Worm (Caenorhabditis elegans) whole organism, midembryonic: Measurements from ENCODE around the gene arle-14.

ENCODE experiments used
- T22C8.4 ChIP-seq: fragments of 200-800 bp; sonication (Bioruptor generic); IDR thresholded peaks from 2 replicates; pipeline ENCODE4 v1.3.6; 2022; ENCODE audit warnings: missing genetic modification characterization, missing compliant biosample characterization
- cog-1 ChIP-seq: sonication (generic microtip); optimal IDR thresholded peaks from 2 replicates; lab custom pipeline; 2016; ENCODE audit warnings: missing genetic modification characterization, missing compliant biosample characterization
- flt-1 ChIP-seq: fragments of 200-800 bp; sonication (Bioruptor generic); IDR thresholded peaks from 2 replicates; pipeline ENCODE4 v1.3.6; 2022; ENCODE audit warnings: missing genetic modification characterization, missing compliant biosample characterization
- med-1 ChIP-seq: sonication (generic microtip); optimal IDR thresholded peaks from 2 replicates; lab custom pipeline; 2017; ENCODE audit warnings: missing genetic modification characterization, mild to moderate bottlenecking, missing compliant biosample characterization, antibody characterized with exemption, missing genetic modification reagents; ENCODE audit not compliant: insufficient read depth
- tab-1 ChIP-seq: fragments of 200-800 bp; sonication (Bioruptor generic); IDR thresholded peaks from 2 replicates; pipeline ENCODE4 v1.3.6; 2022; ENCODE audit warnings: missing genetic modification characterization, missing compliant biosample characterization
- ztf-23 ChIP-seq: fragments of 200-800 bp; sonication (Bioruptor generic); IDR thresholded peaks from 2 replicates; pipeline ENCODE4 v1.3.6; 2022; ENCODE audit warnings: missing genetic modification reagents, missing genetic modification characterization, missing compliant biosample characterization

DNA sequence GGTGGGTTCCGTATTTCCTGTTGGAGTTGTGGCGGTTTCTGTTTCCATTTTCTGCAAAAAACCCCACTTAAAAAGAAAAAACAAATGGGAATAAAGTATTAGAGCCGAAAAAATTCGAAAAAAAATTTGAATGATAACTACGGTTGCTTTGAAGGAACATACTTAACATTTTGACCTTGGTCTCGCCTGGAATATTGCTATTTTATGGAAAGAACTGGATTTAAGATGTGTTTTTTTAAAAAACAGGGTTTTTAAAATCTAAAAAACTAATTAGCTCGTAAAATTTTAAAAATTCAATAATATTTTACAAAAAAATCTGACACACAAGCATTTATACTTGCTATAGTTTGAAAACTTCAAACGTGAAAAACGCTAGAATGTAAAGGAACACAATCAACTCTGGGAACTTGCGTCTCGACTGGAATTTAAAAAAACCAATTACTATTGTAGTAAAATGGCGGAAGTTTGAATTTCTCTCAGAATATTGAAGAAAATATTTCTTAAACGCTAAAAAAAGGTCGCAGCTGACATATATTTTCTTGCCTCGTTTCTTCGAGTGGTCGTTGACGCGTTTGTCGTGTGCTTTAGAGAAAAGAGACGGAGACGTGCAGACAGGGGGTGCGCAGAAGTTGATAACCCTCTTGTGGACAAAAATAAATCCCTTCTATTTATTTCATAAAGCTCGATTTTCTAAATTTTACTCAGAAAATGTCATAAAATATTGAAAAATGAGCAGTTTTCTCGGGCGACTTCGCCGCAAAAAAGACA, 5.4 kb downstream of the arle-14 start, which contains the start of the genes lgg-3 and rgs-5:
- TF ChIP-seq med-1 (GFP tag; lab: Kevin White, UChicago) (no peak), flt-1 (no peak), ztf-23 (GFP tag; lab: Robert Waterston, UW) (no peak), cog-1 (tag; lab: Kevin White, UChicago) (no peak), tab-1 (GFP tag; lab: Robert Waterston, UW) (no peak), T22C8.4 (GFP tag; lab: Robert Waterston, UW) (no peak)
